Fruit fly (Drosophila melanogaster) whole organism, adult: ENCODE results near the gene CG5665.

Experiments
- CG11617 ChIP-seq: fragments of 200-800 bp; sonication (Bioruptor generic); optimal IDR thresholded peaks from 2 replicates; lab custom pipeline; 2017; ENCODE audit warnings: mild to moderate bottlenecking, missing biosample characterization, missing genetic modification reagents, missing genetic modification characterization
- CG12768 ChIP-seq: fragments of 200-800 bp; sonication (Bioruptor generic); optimal IDR thresholded peaks from 2 replicates; lab custom pipeline; 2017; ENCODE audit warnings: missing biosample characterization, missing genetic modification characterization, mild to moderate bottlenecking, moderate library complexity, missing genetic modification reagents
- CG14711 ChIP-seq: fragments of 200-800 bp; sonication (Bioruptor generic); optimal IDR thresholded peaks from 2 replicates; lab custom pipeline; 2018; ENCODE audit warnings: missing biosample characterization, mild to moderate bottlenecking, missing genetic modification characterization, moderate library complexity
- CG1620 ChIP-seq: fragments of 200-800 bp; sonication (Bioruptor generic); optimal IDR thresholded peaks from 2 replicates; lab custom pipeline; 2016; ENCODE audit warnings: missing biosample characterization, missing genetic modification characterization
- CG33017 ChIP-seq: fragments of 200-800 bp; sonication (Bioruptor generic); optimal IDR thresholded peaks from 2 replicates; lab custom pipeline; 2018; ENCODE audit warnings: missing biosample characterization, mild to moderate bottlenecking, missing genetic modification characterization, moderate library complexity
- CG5204 ChIP-seq: fragments of 200-800 bp; sonication (Bioruptor generic); optimal IDR thresholded peaks from 2 replicates; lab custom pipeline; 2016; ENCODE audit warnings: missing biosample characterization, missing genetic modification characterization
- CG7045 ChIP-seq: fragments of 200-800 bp; sonication (Bioruptor generic); optimal IDR thresholded peaks from 2 replicates; lab custom pipeline; 2017; ENCODE audit warnings: missing biosample characterization, mild to moderate bottlenecking, missing genetic modification characterization
- CG7101 ChIP-seq: fragments of 200-800 bp; sonication (Bioruptor generic); optimal IDR thresholded peaks from 2 replicates; lab custom pipeline; 2018; ENCODE audit warnings: missing biosample characterization, mild to moderate bottlenecking, missing genetic modification characterization, moderate library complexity
- Clk ChIP-seq: fragments of 200-800 bp; sonication (Bioruptor generic); optimal IDR thresholded peaks from 2 replicates; lab custom pipeline; 2017; ENCODE audit warnings: missing biosample characterization, missing genetic modification characterization
- Crg-1 ChIP-seq: fragments of 200-800 bp; sonication (Bioruptor generic); optimal IDR thresholded peaks from 2 replicates; lab custom pipeline; 2016; ENCODE audit warnings: missing biosample characterization, missing genetic modification characterization
- Hr96 ChIP-seq: fragments of 200-800 bp; sonication (Bioruptor generic); optimal IDR thresholded peaks from 2 replicates; lab custom pipeline; 2016; ENCODE audit warnings: missing biosample characterization, missing genetic modification characterization
- Mnt ChIP-seq: fragments of 200-800 bp; sonication (Bioruptor generic); optimal IDR thresholded peaks from 2 replicates; lab custom pipeline; 2016; ENCODE audit warnings: missing biosample characterization, mild to moderate bottlenecking, missing genetic modification characterization
- bab1 ChIP-seq: fragments of 200-800 bp; sonication (Bioruptor generic); optimal IDR thresholded peaks from 3 replicates; lab custom pipeline; 2019; ENCODE audit warnings: missing biosample characterization, mild to moderate bottlenecking, missing genetic modification characterization, moderate library complexity
- cic ChIP-seq: fragments of 200-800 bp; sonication (Bioruptor generic); optimal IDR thresholded peaks from 2 replicates; lab custom pipeline; 2017; ENCODE audit warnings: missing biosample characterization, mild to moderate bottlenecking, missing genetic modification characterization, moderate library complexity
- cnc ChIP-seq, 2 experiments: fragments of >200 bp; optimal IDR thresholded peaks; 2 replicates each; lab custom pipeline; 2017
- kay ChIP-seq: fragments of 200-800 bp; sonication (Bioruptor generic); peaks from one replicate; lab custom pipeline; 2016; ENCODE audit warnings: missing biosample characterization, missing genetic modification characterization, borderline replicate concordance
- ovo ChIP-seq: fragments of 200-800 bp; sonication (Bioruptor generic); optimal IDR thresholded peaks from 2 replicates; lab custom pipeline; 2016; ENCODE audit warnings: missing biosample characterization, missing genetic modification characterization
- pad ChIP-seq: fragments of 200-800 bp; sonication (Bioruptor generic); optimal IDR thresholded peaks from 3 replicates; lab custom pipeline; 2017; ENCODE audit warnings: missing biosample characterization, missing genetic modification characterization, mild to moderate bottlenecking, moderate library complexity, missing genetic modification reagents
- tj ChIP-seq: fragments of 200-800 bp; sonication (Bioruptor generic); optimal IDR thresholded peaks from 3 replicates; lab custom pipeline; 2017; ENCODE audit warnings: missing biosample characterization, mild to moderate bottlenecking, missing genetic modification characterization, moderate library complexity
- toe ChIP-seq: fragments of 200-800 bp; sonication (Bioruptor generic); optimal IDR thresholded peaks from 2 replicates; lab custom pipeline; 2016; ENCODE audit warnings: missing biosample characterization, missing genetic modification characterization

The CG5665 gene

DNA sequence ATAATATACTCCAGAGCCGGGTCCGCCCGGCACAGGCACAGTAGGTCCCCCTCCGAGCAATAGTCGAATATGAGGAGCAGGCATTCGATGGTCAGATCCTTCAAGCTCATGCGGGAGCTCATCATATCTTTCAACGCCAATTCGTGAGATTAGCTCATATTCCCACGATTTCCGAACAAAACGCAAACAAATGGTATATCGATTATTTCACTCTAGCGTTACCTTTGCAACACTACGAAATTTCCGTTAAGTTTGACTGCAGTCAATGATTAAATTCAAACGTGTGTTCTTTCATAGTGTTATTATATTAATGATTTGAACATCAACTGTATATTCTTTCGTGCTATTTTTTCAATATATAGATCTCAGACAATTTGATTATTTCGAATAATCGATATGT lies 35.0 kb downstream of the CG5665 start, which contains the start of gene CG33969:
TSS of gene CG33969 (minus strand) at position 197 of the 400 bp plus-strand sequence.
- TF ChIP-seq kay (GFP tag; lab: Kevin White, UChicago) (peak; percentile 49), Crg-1 (GFP tag; lab: Kevin White, UChicago) (peak; percentile 18), CG33017 (no peak), Clk (no peak), tj (peak; percentile 2), pad (peak; percentile 29), CG1620 (GFP tag; lab: Kevin White, UChicago) (peak; percentile 5), bab1 (GFP tag; lab: Kevin White, UChicago) (peak; percentile 36), CG7101 (tag; lab: Kevin White, UChicago) (peak; percentile 22)

DNA sequence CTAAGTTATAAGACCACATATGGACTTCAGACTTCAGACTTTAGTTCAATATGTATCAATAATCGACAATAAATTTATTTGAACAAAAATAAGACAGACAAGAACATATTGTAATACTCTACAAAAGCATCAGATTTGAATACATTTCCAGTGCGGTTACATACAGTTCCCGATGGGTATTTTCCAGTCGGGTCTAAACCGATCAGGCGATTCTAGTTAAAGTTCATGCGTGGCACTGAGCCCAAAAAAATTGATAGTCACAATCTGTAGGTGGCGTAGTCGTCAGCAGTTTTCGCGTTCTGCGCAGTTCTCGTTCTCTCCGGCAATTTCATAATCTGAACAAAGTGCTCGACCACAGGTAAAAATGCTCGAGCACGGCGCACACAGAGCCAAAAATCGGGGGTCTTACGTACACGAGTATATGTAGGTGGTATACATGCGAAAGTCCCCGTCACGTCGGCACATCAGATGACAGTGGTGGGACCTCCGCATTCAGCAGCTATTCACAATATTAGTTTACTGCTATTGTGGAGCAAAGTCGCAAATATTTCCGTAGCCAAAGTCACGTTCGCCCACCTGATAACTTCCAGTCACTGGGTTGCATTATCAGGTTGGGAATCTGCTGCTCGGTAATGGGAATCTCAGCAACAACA lies 37.1 kb downstream of the CG5665 start:
- TF ChIP-seq kay (GFP tag; lab: Kevin White, UChicago) (peak; percentile 52), Hr96 (GFP tag; lab: Kevin White, UChicago) (peak; percentile 18), CG14711 (tag; lab: Kevin White, UChicago) (no peak), ovo (GFP tag; lab: Kevin White, UChicago) (no peak), toe (GFP tag; lab: Kevin White, UChicago) (no peak), pad (peak; percentile 50), cnc (optimal IDR thresholded peaks at IDR 0.05; lab: Kevin White, UChicago) (peak in 1 of 2 experiments; percentile 29), CG7101 (tag; lab: Kevin White, UChicago) (peak; percentile 66), Clk (peak; percentile 46), tj (peak; percentile 95), CG1620 (GFP tag; lab: Kevin White, UChicago) (no peak), bab1 (GFP tag; lab: Kevin White, UChicago) (peak; percentile 66), CG12768 (GFP tag; lab: Kevin White, UChicago) (peak; percentile 93), CG5204 (GFP tag; lab: Kevin White, UChicago) (peak; percentile 38), cic (GFP tag; lab: Kevin White, UChicago) (peak; percentile 94), CG11617 (GFP tag; lab: Kevin White, UChicago) (peak; percentile 55), Mnt (GFP tag; lab: Kevin White, UChicago) (peak; percentile 72), CG7045 (GFP tag; lab: Kevin White, UChicago) (peak; percentile 30), Crg-1 (GFP tag; lab: Kevin White, UChicago) (no peak), CG33017 (peak; percentile 60)

DNA sequence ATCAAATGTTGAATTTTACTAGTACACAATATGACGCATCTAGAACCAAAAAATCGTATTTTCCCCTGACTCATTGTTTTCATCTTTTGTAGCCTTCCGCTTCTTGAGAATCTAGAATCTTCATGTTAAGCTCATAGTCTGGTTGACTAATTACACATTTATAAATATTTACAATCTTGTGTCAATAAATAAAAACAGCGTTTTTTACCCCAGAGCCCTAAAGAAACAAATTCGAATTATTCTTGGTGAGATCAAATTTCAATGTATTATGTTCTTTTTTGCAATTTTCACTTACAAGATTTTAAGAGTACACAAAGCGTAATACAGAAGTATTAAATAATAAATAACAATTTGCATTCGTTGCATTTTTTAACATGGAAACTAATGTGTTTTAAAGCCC lies 37.7 kb downstream of the CG5665 start:
- TF ChIP-seq kay (GFP tag; lab: Kevin White, UChicago), result peak; percentile 95
- TF ChIP-seq CG7101 (tag; lab: Kevin White, UChicago), result no peak
- no peak for TF ChIP-seq CG7045 (GFP tag; lab: Kevin White, UChicago)
- TF ChIP-seq cic (GFP tag; lab: Kevin White, UChicago), result no peak

DNA sequence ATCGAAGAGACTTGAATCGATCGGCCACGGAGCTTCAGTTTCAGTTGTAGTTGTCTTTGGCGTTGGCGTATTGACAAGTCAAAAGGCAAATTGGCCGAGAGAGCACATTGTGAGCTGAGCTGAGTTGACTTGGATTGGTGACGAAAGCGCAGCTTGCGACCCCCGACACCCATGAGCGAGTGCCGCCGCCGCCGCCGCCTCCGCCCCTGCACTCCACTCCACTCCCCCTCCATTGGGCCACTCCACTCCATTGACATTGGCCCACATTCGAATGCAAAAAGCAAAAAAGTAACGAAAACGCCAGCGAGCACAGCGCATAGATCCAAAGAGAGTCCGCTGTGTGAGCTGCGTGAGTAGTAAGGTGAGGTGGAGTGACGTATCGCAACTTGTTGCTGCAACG lies 39.5 kb downstream of the CG5665 start:
- peak; percentile 43 for TF ChIP-seq tj
- TF ChIP-seq Crg-1 (GFP tag; lab: Kevin White, UChicago), result no peak

DNA sequence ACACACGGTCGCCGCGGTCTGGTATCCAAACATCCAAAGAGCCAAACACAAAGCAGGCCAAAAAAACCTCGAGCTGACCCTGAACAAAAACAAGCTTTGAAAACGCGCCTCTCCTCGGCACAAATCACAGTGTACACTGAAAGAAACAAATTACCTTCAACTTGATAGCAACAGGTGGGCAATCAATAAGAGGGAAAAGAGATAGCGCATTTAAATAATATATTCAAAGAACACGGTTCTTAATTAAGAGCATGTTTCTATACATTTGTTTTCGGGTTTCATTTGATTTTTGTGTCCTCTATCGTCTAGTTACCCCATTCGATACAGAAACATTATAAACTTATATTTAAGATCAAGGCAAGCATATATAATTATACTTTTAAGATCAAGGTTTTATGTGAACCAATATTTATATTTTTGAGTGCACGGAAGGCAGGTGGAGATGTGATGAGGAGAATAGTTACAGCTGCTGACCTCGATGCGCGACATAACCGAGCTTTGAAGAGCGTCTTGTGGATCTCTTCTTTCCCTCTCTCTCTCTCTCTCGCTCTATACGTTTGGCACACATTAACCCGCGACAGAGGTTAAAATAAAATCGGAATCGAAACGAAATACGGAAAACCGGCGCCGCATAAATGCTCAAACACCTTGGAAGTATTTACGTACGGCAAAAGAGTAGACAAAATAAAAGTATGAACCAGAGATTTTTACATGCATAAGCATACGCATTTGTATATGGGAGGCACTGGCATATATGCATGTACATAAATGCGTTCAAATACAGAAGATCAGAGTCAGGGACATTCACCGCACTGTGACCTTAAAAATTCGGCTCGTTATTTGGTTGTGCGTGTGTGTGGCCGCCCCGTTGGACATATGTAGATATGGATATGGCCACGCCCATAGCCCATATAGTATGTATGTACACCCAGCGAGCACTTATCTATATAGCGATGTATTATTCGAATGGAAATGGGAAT lies 40.2 kb downstream of the CG5665 start:
- TF ChIP-seq CG5204 (GFP tag; lab: Kevin White, UChicago), result peak; percentile 60
- no peak for TF ChIP-seq kay (GFP tag; lab: Kevin White, UChicago)
- peak; percentile 34 for TF ChIP-seq CG11617 (GFP tag; lab: Kevin White, UChicago)
- TF ChIP-seq tj, result no peak
- no peak for TF ChIP-seq pad
- TF ChIP-seq Clk, result peak; percentile 36
- TF ChIP-seq CG33017, result peak; percentile 44
- TF ChIP-seq Crg-1 (GFP tag; lab: Kevin White, UChicago), result no peak
- TF ChIP-seq toe (GFP tag; lab: Kevin White, UChicago), result peak; percentile 15
- TF ChIP-seq CG1620 (GFP tag; lab: Kevin White, UChicago), result peak; percentile 4
- peak; percentile 32 for TF ChIP-seq CG7045 (GFP tag; lab: Kevin White, UChicago)
- peak; percentile 12 for TF ChIP-seq CG12768 (GFP tag; lab: Kevin White, UChicago)
- TF ChIP-seq cic (GFP tag; lab: Kevin White, UChicago), result no peak
- no peak for TF ChIP-seq ovo (GFP tag; lab: Kevin White, UChicago)
- TF ChIP-seq Hr96 (GFP tag; lab: Kevin White, UChicago), result no peak
- peak; percentile 46 for TF ChIP-seq CG7101 (tag; lab: Kevin White, UChicago)
- TF ChIP-seq bab1 (GFP tag; lab: Kevin White, UChicago), result peak; percentile 62
- no peak for TF ChIP-seq Mnt (GFP tag; lab: Kevin White, UChicago)
- no peak for TF ChIP-seq cnc (optimal IDR thresholded peaks at IDR 0.05; lab: Kevin White, UChicago)
- peak; percentile 30 for TF ChIP-seq CG14711 (tag; lab: Kevin White, UChicago)
